Worm (Caenorhabditis elegans): ENCODE results near the gene nlp-46.

nlp-46 gene

DNA sequence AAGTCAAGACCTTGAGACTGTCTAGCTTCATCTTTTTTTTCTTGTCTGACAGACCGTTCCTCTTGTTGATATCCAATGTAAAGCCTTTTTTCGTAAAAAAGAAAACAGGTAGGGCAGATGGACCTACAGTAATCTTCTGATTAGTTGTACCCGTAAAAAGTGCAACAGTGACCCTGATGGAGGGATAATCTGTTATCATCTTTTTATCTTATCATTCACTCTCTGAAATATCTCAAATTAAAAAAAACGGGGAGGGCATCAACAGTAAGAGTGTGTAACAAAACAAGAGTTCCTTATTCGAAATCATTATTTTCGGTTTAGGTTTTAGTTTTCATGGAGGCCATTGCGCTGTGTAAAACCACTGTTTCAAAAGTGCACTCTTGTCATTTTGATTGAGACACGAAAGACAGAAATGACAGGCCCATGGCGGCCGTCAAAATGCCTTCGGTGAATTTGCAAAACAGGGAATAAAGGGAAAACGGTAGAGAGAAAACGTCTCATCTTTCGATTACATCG is 27.6 kb upstream of the nlp-46 start:
- TF ChIP-seq snpc-4 (tag; optimal IDR thresholded peaks at IDR 0.05) (no peak), sma-3 (GFP tag; optimal IDR thresholded peaks at IDR 0.05) (peak; percentile 63), F13H6.1 (tag; optimal IDR thresholded peaks at IDR 0.05) (no peak), mab-5 (tag; optimal IDR thresholded peaks at IDR 0.05) (no peak), unc-39 (tag; optimal IDR thresholded peaks at IDR 0.05) (no peak), blmp-1 (tag; optimal IDR thresholded peaks at IDR 0.05; ENCODE audit: insufficient read depth) (peak; percentile 88), nhr-11 (tag; optimal IDR thresholded peaks at IDR 0.05) (no peak), crh-2 (tag; optimal IDR thresholded peaks at IDR 0.05) (peak; percentile 13), elt-3 (tag; optimal IDR thresholded peaks at IDR 0.05) (no peak), fos-1 (tag; optimal IDR thresholded peaks at IDR 0.05) (peak; percentile 8), zag-1 (tag; optimal IDR thresholded peaks at IDR 0.05) (no peak), egl-27 (tag; optimal IDR thresholded peaks at IDR 0.05) (peak; percentile 12), nhr-25 (tag; optimal IDR thresholded peaks at IDR 0.05) (peak; percentile 63), alr-1 (tag; optimal IDR thresholded peaks at IDR 0.05) (no peak), ama-1 (optimal IDR thresholded peaks at IDR 0.05) (no peak), lsy-2 (tag; optimal IDR thresholded peaks at IDR 0.05) (peak in 1 of 2 experiments; percentile 41), gmeb-1 (tag; optimal IDR thresholded peaks at IDR 0.05) (no peak), nhr-12 (tag; optimal IDR thresholded peaks at IDR 0.05) (no peak), nhr-21 (tag; optimal IDR thresholded peaks at IDR 0.05) (peak; percentile 20), ceh-16 (tag; optimal IDR thresholded peaks at IDR 0.05) (peak; percentile 23), aly-2 (tag; optimal IDR thresholded peaks at IDR 0.05) (no peak), sma-9 (GFP tag; optimal IDR thresholded peaks at IDR 0.05) (peak; percentile 44), sma-9 (tag; optimal IDR thresholded peaks at IDR 0.05) (no peak)

DNA sequence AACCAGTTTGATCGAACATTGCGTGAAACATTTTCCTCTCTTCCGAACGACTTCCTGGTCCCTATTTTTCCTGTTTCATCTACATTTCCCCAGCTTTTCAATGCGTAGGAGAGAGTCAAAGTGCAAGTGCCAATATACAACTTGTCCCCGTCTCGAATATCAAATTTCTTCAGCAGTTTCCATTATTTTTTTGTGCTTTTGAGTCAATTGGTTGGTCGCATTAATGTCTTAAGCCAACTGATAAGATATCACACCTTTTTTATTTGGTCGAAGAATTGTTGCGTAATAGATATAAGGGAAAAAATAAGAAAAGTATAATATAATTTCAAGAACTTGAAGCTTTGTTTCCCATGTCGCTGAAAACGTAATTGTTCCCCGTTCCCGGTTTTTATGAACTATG is 26.3 kb upstream of the nlp-46 start:
- TF ChIP-seq fos-1 (tag; optimal IDR thresholded peaks at IDR 0.05): peak; percentile 66
- no peak for TF ChIP-seq F13H6.1 (tag; optimal IDR thresholded peaks at IDR 0.05)

DNA sequence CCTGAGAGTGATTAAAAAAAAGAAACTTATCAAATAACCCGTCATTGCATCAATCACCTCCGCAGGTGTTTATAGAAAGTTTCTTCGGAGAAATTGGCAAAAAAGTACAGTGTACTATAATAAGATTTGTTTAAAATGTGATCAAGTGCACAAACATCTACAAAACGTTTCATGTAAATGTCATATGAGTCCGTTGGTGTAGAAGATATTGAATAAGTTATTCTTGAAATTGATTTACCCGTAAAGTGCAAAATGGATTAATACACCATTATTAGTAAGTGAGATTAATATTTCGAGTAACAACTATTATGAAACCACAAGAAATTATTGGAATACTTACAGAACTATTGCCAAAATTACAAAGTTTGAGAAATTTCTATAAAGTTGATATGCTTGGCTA is 25.0 kb upstream of the nlp-46 start:
- no peak for TF ChIP-seq ztf-4 (tag; optimal IDR thresholded peaks at IDR 0.05)
- no peak for TF ChIP-seq nhr-6 (tag; optimal IDR thresholded peaks at IDR 0.05)
- no peak for TF ChIP-seq gmeb-1 (tag; optimal IDR thresholded peaks at IDR 0.05)
- peak; percentile 23 for TF ChIP-seq C34F6.9 (tag; optimal IDR thresholded peaks at IDR 0.05)
- no peak for TF ChIP-seq sem-4 (tag; optimal IDR thresholded peaks at IDR 0.05)
- no peak for TF ChIP-seq lin-39 (tag; optimal IDR thresholded peaks at IDR 0.05)
- no peak for TF ChIP-seq skn-1 (tag; optimal IDR thresholded peaks at IDR 0.05)
- TF ChIP-seq sma-9 (GFP tag; optimal IDR thresholded peaks at IDR 0.05): peak; percentile 16
- no peak for TF ChIP-seq sma-9 (tag; optimal IDR thresholded peaks at IDR 0.05)
- TF ChIP-seq nhr-77 (tag; optimal IDR thresholded peaks at IDR 0.05): no peak
- TF ChIP-seq sma-3 (GFP tag; optimal IDR thresholded peaks at IDR 0.05): no peak
- no peak for TF ChIP-seq lin-13 (GFP tag; optimal IDR thresholded peaks at IDR 0.05)
- no peak for TF ChIP-seq Y55F3AM.14 (GFP tag; optimal IDR thresholded peaks at IDR 0.05)
- TF ChIP-seq lsy-2 (tag; optimal IDR thresholded peaks at IDR 0.05): peak in 1 of 2 experiments; percentile 31
- no peak for TF ChIP-seq mdl-1 (tag; optimal IDR thresholded peaks at IDR 0.05)
- no peak for TF ChIP-seq mbf-1 (tag; optimal IDR thresholded peaks at IDR 0.05)
- no peak for TF ChIP-seq elt-1 (tag; optimal IDR thresholded peaks at IDR 0.05)
- TF ChIP-seq mab-5 (tag; optimal IDR thresholded peaks at IDR 0.05): no peak
- peak; percentile 16 for TF ChIP-seq blmp-1 (tag; optimal IDR thresholded peaks at IDR 0.05; ENCODE audit: insufficient read depth)
- no peak for TF ChIP-seq nhr-12 (tag; optimal IDR thresholded peaks at IDR 0.05)
- TF ChIP-seq zag-1 (tag; optimal IDR thresholded peaks at IDR 0.05): no peak
- no peak for TF ChIP-seq aly-2 (tag; optimal IDR thresholded peaks at IDR 0.05)
- TF ChIP-seq nhr-129 (tag; optimal IDR thresholded peaks at IDR 0.05): no peak
- TF ChIP-seq fos-1 (tag; optimal IDR thresholded peaks at IDR 0.05): peak; percentile 46
- TF ChIP-seq ceh-16 (tag; optimal IDR thresholded peaks at IDR 0.05): no peak
- no peak for TF ChIP-seq F13H6.1 (tag; optimal IDR thresholded peaks at IDR 0.05)
- TF ChIP-seq nhr-21 (tag; optimal IDR thresholded peaks at IDR 0.05): peak; percentile 39
- no peak for TF ChIP-seq ztf-11 (tag; optimal IDR thresholded peaks at IDR 0.05)
- peak; percentile 23 for TF ChIP-seq dmd-4 (tag; optimal IDR thresholded peaks at IDR 0.05)
- TF ChIP-seq ceh-82 (tag; optimal IDR thresholded peaks at IDR 0.05): no peak
- TF ChIP-seq unc-62 (GFP tag; optimal IDR thresholded peaks at IDR 0.05): no peak
- no peak for TF ChIP-seq elt-3 (tag; optimal IDR thresholded peaks at IDR 0.05)

Measured in whole organism, L2 larva.